In genomic region chr3R:31059036-31059806, dm6 we compare ENCODE assay signal across 1 fruit fly cellular context.
TF ChIP-seq lines count a peak whose summit lies in the region.

No protein-coding gene starts in this region.

TF ChIP-seq in whole organism, embryonic, 481 proteins besides CTCF, POLR2A, EP300 and RAD21 (continued from another document and continues in another):
- no peak for TF ChIP-seq fru (optimal IDR thresholded peaks at IDR 0.05; lab: Kevin White, UChicago)
- TF ChIP-seq Atf6 (GFP tag; IDR thresholded peaks at IDR 0.05; lab: Robert Waterston, UW) = peak; percentile 52; the same call in 1 of the 2 replicates
- TF ChIP-seq croc (GFP tag; conservative IDR thresholded peaks at IDR 0.05; lab: Robert Waterston, UW) = peak; percentile 70; the same call in 1 of the 3 replicates
- TF ChIP-seq Meics (GFP tag; optimal IDR thresholded peaks at IDR 0.05; lab: Kevin White, UChicago) = peak; percentile 69
- peak; percentile 54 for TF ChIP-seq CG1832 (GFP tag; optimal IDR thresholded peaks at IDR 0.05; lab: Kevin White, UChicago)
- peak; percentile 90 for TF ChIP-seq kay (GFP tag; optimal IDR thresholded peaks at IDR 0.05; lab: Kevin White, UChicago)
- TF ChIP-seq Stat92E (GFP tag; optimal IDR thresholded peaks at IDR 0.05; lab: Kevin White, UChicago) = peak in 1 of 3 experiments; percentile 50
- TF ChIP-seq CG7357 (GFP tag; IDR thresholded peaks at IDR 0.05; lab: Robert Waterston, UW) = peak; percentile 61; the same call in 2 of the 3 replicates
- peak; percentile 36 for TF ChIP-seq CG4328 (GFP tag; optimal IDR thresholded peaks at IDR 0.05; lab: Kevin White, UChicago)
- TF ChIP-seq lov (optimal IDR thresholded peaks at IDR 0.05; lab: Kevin White, UChicago) = no peak
- 0 out of 3 replicates have a peak, but pooled peaks have one; percentile 51 for TF ChIP-seq lov (GFP tag; IDR thresholded peaks at IDR 0.05; lab: Robert Waterston, UW)
- TF ChIP-seq ara (GFP tag; IDR thresholded peaks at IDR 0.05; lab: Robert Waterston, UW) = peak; percentile 73
- TF ChIP-seq Hey (tag; optimal IDR thresholded peaks at IDR 0.05; lab: Kevin White, UChicago) = no peak
- no peak for TF ChIP-seq CG9876 (GFP tag; optimal IDR thresholded peaks at IDR 0.05; lab: Kevin White, UChicago)
- no peak for TF ChIP-seq Ets65A (GFP tag; lab: Kevin White, UChicago)
- TF ChIP-seq MESR4 (GFP tag; optimal IDR thresholded peaks at IDR 0.05; lab: Kevin White, UChicago) = peak; percentile 17
- peak; percentile 58; the same call in 1 of the 3 replicates for TF ChIP-seq C15 (GFP tag; IDR thresholded peaks at IDR 0.05; lab: Robert Waterston, UW)
- peak; percentile 77 for TF ChIP-seq gcm (GFP tag; optimal IDR thresholded peaks at IDR 0.05; lab: Kevin White, UChicago)
- peak; percentile 67 for TF ChIP-seq CG30431 (GFP tag; optimal IDR thresholded peaks at IDR 0.05; lab: Kevin White, UChicago)
- TF ChIP-seq klu (GFP tag; IDR thresholded peaks at IDR 0.05; lab: Robert Waterston, UW) = no peak
- peak; percentile 50 for TF ChIP-seq NFAT (GFP tag; IDR thresholded peaks at IDR 0.05; lab: Robert Waterston, UW)
- peak; percentile 79 for TF ChIP-seq CG10147 (GFP tag; optimal IDR thresholded peaks at IDR 0.05; lab: Kevin White, UChicago)
- peak; percentile 10 for TF ChIP-seq Jarid2 (GFP tag; optimal IDR thresholded peaks at IDR 0.05; lab: Kevin White, UChicago)
- no peak for TF ChIP-seq Bdp1 (GFP tag; optimal IDR thresholded peaks at IDR 0.05; lab: Kevin White, UChicago)
- no peak for TF ChIP-seq Sin3A (optimal IDR thresholded peaks at IDR 0.05; lab: Kevin White, UChicago)
- no peak for TF ChIP-seq gcm2 (GFP tag; optimal IDR thresholded peaks at IDR 0.05; lab: Kevin White, UChicago)
- no peak for TF ChIP-seq Mes4 (GFP tag; optimal IDR thresholded peaks at IDR 0.05; lab: Kevin White, UChicago)
- TF ChIP-seq tin (GFP tag; optimal IDR thresholded peaks at IDR 0.05; lab: Kevin White, UChicago) = peak; percentile 81
- no peak for TF ChIP-seq CHES-1-like (GFP tag; optimal IDR thresholded peaks at IDR 0.05; lab: Kevin White, UChicago)
- peak; percentile 57 for TF ChIP-seq Med (GFP tag; lab: Kevin White, UChicago)
- no peak for TF ChIP-seq bbx (GFP tag; IDR thresholded peaks at IDR 0.05; lab: Robert Waterston, UW; ENCODE audit: partially characterized antibody)
- no peak for TF ChIP-seq Dref (GFP tag; IDR thresholded peaks at IDR 0.05; lab: Robert Waterston, UW)
- no peak for TF ChIP-seq Doc3 (GFP tag; IDR thresholded peaks at IDR 0.05; lab: Robert Waterston, UW; ENCODE audit: partially characterized antibody)
- TF ChIP-seq E2f2 (GFP tag; IDR thresholded peaks at IDR 0.05; lab: Robert Waterston, UW) = peak; percentile 47
- no peak for TF ChIP-seq mam (GFP tag; optimal IDR thresholded peaks at IDR 0.05; lab: Kevin White, UChicago)
- peak; percentile 89 for TF ChIP-seq ci (GFP tag; IDR thresholded peaks at IDR 0.05; lab: Robert Waterston, UW)
- TF ChIP-seq Elba2 (GFP tag; optimal IDR thresholded peaks at IDR 0.05; lab: Kevin White, UChicago) = no peak
- TF ChIP-seq CG7372 (GFP tag; IDR thresholded peaks at IDR 0.05; lab: Robert Waterston, UW) = peak; percentile 71
- TF ChIP-seq scrt (GFP tag; optimal IDR thresholded peaks at IDR 0.05; lab: Kevin White, UChicago) = peak; percentile 54
- TF ChIP-seq fu2 (GFP tag; optimal IDR thresholded peaks at IDR 0.05; lab: Kevin White, UChicago) = no peak
- peak; percentile 87 for TF ChIP-seq Blimp-1 (GFP tag; optimal IDR thresholded peaks at IDR 0.05; lab: Kevin White, UChicago)
- peak; percentile 65 for TF ChIP-seq CG14667 (GFP tag; IDR thresholded peaks at IDR 0.05; lab: Robert Waterston, UW)
- TF ChIP-seq dmrt11E (tag; optimal IDR thresholded peaks at IDR 0.05; lab: Kevin White, UChicago) = peak; percentile 81
- TF ChIP-seq CG9727 (GFP tag; optimal IDR thresholded peaks at IDR 0.05; lab: Kevin White, UChicago) = peak; percentile 86
- no peak for TF ChIP-seq fd102C (GFP tag; optimal IDR thresholded peaks at IDR 0.05; lab: Kevin White, UChicago)
- peak; percentile 91 for TF ChIP-seq CG17361 (GFP tag; IDR thresholded peaks at IDR 0.05; lab: Robert Waterston, UW)
- TF ChIP-seq corto (GFP tag; optimal IDR thresholded peaks at IDR 0.05; lab: Kevin White, UChicago) = peak; percentile 73
- peak; percentile 70 for TF ChIP-seq CG14014 (GFP tag; IDR thresholded peaks at IDR 0.05; lab: Robert Waterston, UW)
- no peak for TF ChIP-seq CG13894 (tag; optimal IDR thresholded peaks at IDR 0.05; lab: Kevin White, UChicago)
- TF ChIP-seq Atf3 (GFP tag; optimal IDR thresholded peaks at IDR 0.05; lab: Kevin White, UChicago) = no peak
- peak; percentile 88 for TF ChIP-seq ATbp (GFP tag; optimal IDR thresholded peaks at IDR 0.05; lab: Kevin White, UChicago)
- peak; percentile 37 for TF ChIP-seq sd (tag; optimal IDR thresholded peaks at IDR 0.05; lab: Kevin White, UChicago)
- TF ChIP-seq ken (GFP tag; IDR thresholded peaks at IDR 0.05; lab: Robert Waterston, UW) = peak; percentile 73; the same call in 2 of the 3 replicates
- no peak for TF ChIP-seq CG7786 (GFP tag; optimal IDR thresholded peaks at IDR 0.05; lab: Kevin White, UChicago)
- TF ChIP-seq CG32772 (GFP tag; IDR thresholded peaks at IDR 0.05; lab: Robert Waterston, UW) = peak; percentile 81
- TF ChIP-seq nau (GFP tag; optimal IDR thresholded peaks at IDR 0.05; lab: Kevin White, UChicago) = peak; percentile 61
- no peak for TF ChIP-seq CG42726 (GFP tag; IDR thresholded peaks at IDR 0.05; lab: Robert Waterston, UW; ENCODE audit: partially characterized antibody)
- TF ChIP-seq mirr (GFP tag; optimal IDR thresholded peaks at IDR 0.05; lab: Kevin White, UChicago) = no peak
- TF ChIP-seq peb (GFP tag; IDR thresholded peaks at IDR 0.05; lab: Robert Waterston, UW) = peak; percentile 51
- 0 out of 3 replicates have a peak, but pooled peaks have one; percentile 45 for TF ChIP-seq CG2889 (GFP tag; IDR thresholded peaks at IDR 0.05; lab: Robert Waterston, UW)
- peak; percentile 61 for TF ChIP-seq CG6654 (GFP tag; optimal IDR thresholded peaks at IDR 0.05; lab: Kevin White, UChicago)
- TF ChIP-seq abd-A (tag; optimal IDR thresholded peaks at IDR 0.05; lab: Kevin White, UChicago) = no peak
- TF ChIP-seq gt (GFP tag; IDR thresholded peaks at IDR 0.05; lab: Robert Waterston, UW) = no peak
- TF ChIP-seq yki (optimal IDR thresholded peaks at IDR 0.05; lab: Kevin White, UChicago) = peak; percentile 30
- TF ChIP-seq trem (tag; optimal IDR thresholded peaks at IDR 0.05; lab: Kevin White, UChicago) = peak; percentile 78
- peak; percentile 68 for TF ChIP-seq ewg (GFP tag; optimal IDR thresholded peaks at IDR 0.05; lab: Kevin White, UChicago)
- peak; percentile 23; the same call in 1 of the 2 replicates for TF ChIP-seq CG6272 (GFP tag; IDR thresholded peaks at IDR 0.05; lab: Robert Waterston, UW)
- TF ChIP-seq repo (GFP tag; optimal IDR thresholded peaks at IDR 0.05; lab: Kevin White, UChicago) = no peak
- TF ChIP-seq unpg (GFP tag; optimal IDR thresholded peaks at IDR 0.05; lab: Kevin White, UChicago) = peak; percentile 85
- TF ChIP-seq Dek (tag; optimal IDR thresholded peaks at IDR 0.05; lab: Kevin White, UChicago) = peak; percentile 70
- TF ChIP-seq pum (GFP tag; optimal IDR thresholded peaks at IDR 0.05; lab: Kevin White, UChicago) = no peak
- no peak for TF ChIP-seq dm (GFP tag; optimal IDR thresholded peaks at IDR 0.05; lab: Kevin White, UChicago)
- TF ChIP-seq Hmx (GFP tag; optimal IDR thresholded peaks at IDR 0.05; lab: Kevin White, UChicago) = peak; percentile 52
- peak; percentile 44; the same call in 1 of the 2 replicates for TF ChIP-seq CG10321 (GFP tag; IDR thresholded peaks at IDR 0.05; lab: Robert Waterston, UW)
- no peak for TF ChIP-seq Bgb (GFP tag; IDR thresholded peaks at IDR 0.05; lab: Robert Waterston, UW; ENCODE audit: partially characterized antibody)
- TF ChIP-seq tx (GFP tag; optimal IDR thresholded peaks at IDR 0.05; lab: Kevin White, UChicago) = no peak
- no peak for TF ChIP-seq br (optimal IDR thresholded peaks at IDR 0.05; lab: Kevin White, UChicago)
- peak in 1 of 3 experiments; percentile 81 for TF ChIP-seq lola (GFP tag; optimal IDR thresholded peaks at IDR 0.05; lab: Kevin White, UChicago)
- peak; percentile 68; the same call in 1 of the 3 replicates for TF ChIP-seq otp (GFP tag; IDR thresholded peaks at IDR 0.05; lab: Robert Waterston, UW)
- TF ChIP-seq Nf-YC (tag; optimal IDR thresholded peaks at IDR 0.05; lab: Kevin White, UChicago) = peak; percentile 21
- peak; percentile 78 for TF ChIP-seq HLH3B (GFP tag; IDR thresholded peaks at IDR 0.05; lab: Robert Waterston, UW)
- TF ChIP-seq CG3281 (GFP tag; optimal IDR thresholded peaks at IDR 0.05; lab: Kevin White, UChicago) = peak; percentile 79
- TF ChIP-seq insv (GFP tag; optimal IDR thresholded peaks at IDR 0.05; lab: Kevin White, UChicago) = no peak
- peak; percentile 81 for TF ChIP-seq CG10267 (tag; optimal IDR thresholded peaks at IDR 0.05; lab: Kevin White, UChicago)
- TF ChIP-seq CG5245 (GFP tag; optimal IDR thresholded peaks at IDR 0.05; lab: Kevin White, UChicago) = peak; percentile 77
- TF ChIP-seq CG14710 (tag; optimal IDR thresholded peaks at IDR 0.05; lab: Kevin White, UChicago) = peak; percentile 88
- TF ChIP-seq Side (GFP tag; optimal IDR thresholded peaks at IDR 0.05; lab: Kevin White, UChicago) = no peak
- no peak for TF ChIP-seq Dfd (GFP tag; optimal IDR thresholded peaks at IDR 0.05; lab: Kevin White, UChicago)
- TF ChIP-seq fd3F (GFP tag; optimal IDR thresholded peaks at IDR 0.05; lab: Kevin White, UChicago) = peak; percentile 53
- peak; percentile 18 for TF ChIP-seq pnt (GFP tag; optimal IDR thresholded peaks at IDR 0.05; lab: Kevin White, UChicago)
- peak; percentile 90 for TF ChIP-seq CG11504 (tag; optimal IDR thresholded peaks at IDR 0.05; lab: Kevin White, UChicago)
- no peak for TF ChIP-seq CG7963 (GFP tag; IDR thresholded peaks at IDR 0.05; lab: Robert Waterston, UW; ENCODE audit: partially characterized antibody)
- no peak for TF ChIP-seq CG33213 (GFP tag; optimal IDR thresholded peaks at IDR 0.05; lab: Kevin White, UChicago)
- peak; percentile 80 for TF ChIP-seq row (GFP tag; IDR thresholded peaks at IDR 0.05; lab: Robert Waterston, UW)
- TF ChIP-seq CG8281 (tag; optimal IDR thresholded peaks at IDR 0.05; lab: Kevin White, UChicago) = peak; percentile 55
- TF ChIP-seq Oli (tag; optimal IDR thresholded peaks at IDR 0.05; lab: Kevin White, UChicago) = peak; percentile 86
- peak; percentile 98 for TF ChIP-seq bigmax (GFP tag; optimal IDR thresholded peaks at IDR 0.05; lab: Kevin White, UChicago)
- no peak for TF ChIP-seq p53 (GFP tag; optimal IDR thresholded peaks at IDR 0.05; lab: Kevin White, UChicago)
- peak; percentile 30 for TF ChIP-seq zfh2 (GFP tag; optimal IDR thresholded peaks at IDR 0.05; lab: Kevin White, UChicago)
- peak; percentile 51 for TF ChIP-seq ac (GFP tag; optimal IDR thresholded peaks at IDR 0.05; lab: Kevin White, UChicago)
- peak; percentile 78 for TF ChIP-seq H2.0 (GFP tag; IDR thresholded peaks at IDR 0.05; lab: Robert Waterston, UW)
- TF ChIP-seq CG16815 (GFP tag; optimal IDR thresholded peaks at IDR 0.05; lab: Kevin White, UChicago) = peak; percentile 64
- no peak for TF ChIP-seq ab (GFP tag; optimal IDR thresholded peaks at IDR 0.05; lab: Kevin White, UChicago)
- no peak for TF ChIP-seq CG2199 (GFP tag; IDR thresholded peaks at IDR 0.05; lab: Robert Waterston, UW)
- peak; percentile 63 for TF ChIP-seq kah (GFP tag; optimal IDR thresholded peaks at IDR 0.05; lab: Kevin White, UChicago)
- TF ChIP-seq nmo (GFP tag; optimal IDR thresholded peaks at IDR 0.05; lab: Kevin White, UChicago) = peak; percentile 92
- no peak for TF ChIP-seq Ets97D (GFP tag; optimal IDR thresholded peaks at IDR 0.05; lab: Kevin White, UChicago)
- TF ChIP-seq hkb (optimal IDR thresholded peaks at IDR 0.05; lab: Kevin White, UChicago) = no peak
- peak; percentile 84 for TF ChIP-seq hkb (GFP tag; IDR thresholded peaks at IDR 0.05; lab: Robert Waterston, UW)
- no peak for TF ChIP-seq sc (optimal IDR thresholded peaks at IDR 0.05; lab: Kevin White, UChicago)
- peak; percentile 86 for TF ChIP-seq sc (GFP tag; optimal IDR thresholded peaks at IDR 0.05; lab: Kevin White, UChicago)
- peak; percentile 62 for TF ChIP-seq Nf-YB (GFP tag; optimal IDR thresholded peaks at IDR 0.05; lab: Kevin White, UChicago)
- TF ChIP-seq Gsc (GFP tag; IDR thresholded peaks at IDR 0.05; lab: Robert Waterston, UW) = peak; percentile 55
- peak; percentile 85 for TF ChIP-seq CG12391 (tag; optimal IDR thresholded peaks at IDR 0.05; lab: Kevin White, UChicago)
- peak; percentile 74 for TF ChIP-seq CG15269 (tag; optimal IDR thresholded peaks at IDR 0.05; lab: Kevin White, UChicago)
- peak; percentile 82 for TF ChIP-seq ind (GFP tag; optimal IDR thresholded peaks at IDR 0.05; lab: Kevin White, UChicago)
- TF ChIP-seq aop (GFP tag; IDR thresholded peaks at IDR 0.05; lab: Robert Waterston, UW) = no peak
- TF ChIP-seq so (GFP tag; IDR thresholded peaks at IDR 0.05; lab: Robert Waterston, UW) = peak; percentile 74; the same call in 1 of the 3 replicates
- TF ChIP-seq sisA (GFP tag; IDR thresholded peaks at IDR 0.05; lab: Robert Waterston, UW) = peak; percentile 80
- peak in 1 of 2 experiments; percentile 85 for TF ChIP-seq Hr51 (GFP tag; optimal IDR thresholded peaks at IDR 0.05; lab: Kevin White, UChicago)
- peak; percentile 46 for TF ChIP-seq TFAM (GFP tag; optimal IDR thresholded peaks at IDR 0.05; lab: Kevin White, UChicago)
- peak; percentile 80 for TF ChIP-seq Abd-B (GFP tag; optimal IDR thresholded peaks at IDR 0.05; lab: Kevin White, UChicago)
- TF ChIP-seq Sry-β (GFP tag; optimal IDR thresholded peaks at IDR 0.05; lab: Kevin White, UChicago) = peak; percentile 25
- peak; percentile 70 for TF ChIP-seq cwo (GFP tag; optimal IDR thresholded peaks at IDR 0.05; lab: Kevin White, UChicago)
- TF ChIP-seq org-1 (GFP tag; optimal IDR thresholded peaks at IDR 0.05; lab: Kevin White, UChicago) = peak; percentile 74
- peak; percentile 85 for TF ChIP-seq CG4424 (GFP tag; optimal IDR thresholded peaks at IDR 0.05; lab: Kevin White, UChicago)
- TF ChIP-seq CG2712 (tag; optimal IDR thresholded peaks at IDR 0.05; lab: Kevin White, UChicago) = peak; percentile 89
- no peak for TF ChIP-seq Tbp (GFP tag; optimal IDR thresholded peaks at IDR 0.05; lab: Kevin White, UChicago)
- peak; percentile 39 for TF ChIP-seq CG2116 (GFP tag; optimal IDR thresholded peaks at IDR 0.05; lab: Kevin White, UChicago)
- TF ChIP-seq Opbp (GFP tag; IDR thresholded peaks at IDR 0.05; lab: Robert Waterston, UW; ENCODE audit: partially characterized antibody) = no peak
- TF ChIP-seq CG14441 (GFP tag; IDR thresholded peaks at IDR 0.05; lab: Robert Waterston, UW) = peak; percentile 53
- peak; percentile 56 for TF ChIP-seq zf30C (GFP tag; optimal IDR thresholded peaks at IDR 0.05; lab: Kevin White, UChicago)
- no peak for TF ChIP-seq sens-2 (GFP tag; IDR thresholded peaks at IDR 0.05; lab: Robert Waterston, UW)
